Comparison of ENCODE assay signal across 1 worm cellular context in the genomic region with DNA sequence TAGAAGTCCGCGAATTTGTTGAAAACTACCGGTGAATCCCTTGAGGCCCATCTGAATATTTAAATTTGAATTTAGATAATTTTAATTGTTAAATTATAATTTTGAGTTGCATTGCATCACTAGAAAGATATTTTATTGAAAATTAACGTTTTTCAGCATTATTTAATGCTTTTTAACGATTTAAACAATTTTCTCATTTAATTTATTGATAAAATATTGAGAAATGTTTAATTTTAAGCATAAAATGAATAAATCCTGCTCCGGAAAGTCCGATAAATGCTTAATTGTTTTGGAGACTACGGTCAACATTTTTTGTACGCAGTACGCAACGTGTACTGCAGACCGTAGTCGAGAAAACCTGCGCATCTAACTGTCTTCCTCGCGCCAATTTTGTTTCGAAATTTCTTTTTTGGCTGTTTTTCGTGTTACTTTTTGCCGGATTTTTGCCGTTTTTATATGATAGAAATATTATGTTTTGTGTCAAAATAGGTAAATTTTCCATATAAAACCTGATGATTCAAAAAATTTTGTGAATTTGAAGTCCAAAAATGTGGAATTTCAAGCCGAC.
TF ChIP-seq lines count a peak whose summit lies in the region.

Gene Y54G11A.17, minus strand, starts transcription at position 51 of the 568 bp plus-strand sequence.
Gene lin-7, minus strand, starts transcription at position 51 of the 568 bp plus-strand sequence.
Gene elof-1, plus strand, starts transcription at position 383 of the 568 bp plus-strand sequence.

TF ChIP-seq in whole organism, L1 larva, 84 proteins besides CTCF, POLR2A, EP300 and RAD21 (continued from another document):
- TF ChIP-seq nhr-71 (tag; optimal IDR thresholded peaks at IDR 0.05; lab: Kevin White, UChicago) (peak; percentile 90), aly-2 (tag; optimal IDR thresholded peaks at IDR 0.05; lab: Kevin White, UChicago) (peak; percentile 32), ztf-11 (tag; optimal IDR thresholded peaks at IDR 0.05; lab: Kevin White, UChicago) (peak in 1 of 2 experiments; percentile 60), efl-1 (optimal IDR thresholded peaks at IDR 0.05; lab: Kevin White, UChicago) (peak; percentile 91 to 93), efl-1 (GFP tag; optimal IDR thresholded peaks at IDR 0.05 in 1 of 2; lab: Kevin White, UChicago) (peak; percentile 88 to 98), mef-2 (tag; optimal IDR thresholded peaks at IDR 0.05; lab: Kevin White, UChicago) (peak; percentile 42), efl-3 (GFP tag; optimal IDR thresholded peaks at IDR 0.05; lab: Kevin White, UChicago) (no peak), zip-4 (GFP tag; optimal IDR thresholded peaks at IDR 0.05; lab: Kevin White, UChicago) (peak; percentile 61), nhr-76 (tag; optimal IDR thresholded peaks at IDR 0.05; lab: Kevin White, UChicago) (no peak), elt-3 (tag; optimal IDR thresholded peaks at IDR 0.05; lab: Kevin White, UChicago) (peak in 2 of 6 experiments; percentile 69 to 87), xbp-1 (tag; optimal IDR thresholded peaks at IDR 0.05; lab: Kevin White, UChicago) (peak; percentile 85), skn-1 (tag; optimal IDR thresholded peaks at IDR 0.05; lab: Kevin White, UChicago) (peak; percentile 93), fkh-8 (tag; optimal IDR thresholded peaks at IDR 0.05; lab: Kevin White, UChicago) (peak; percentile 92), hpl-2 (GFP tag; optimal IDR thresholded peaks at IDR 0.05; lab: Kevin White, UChicago) (peak; percentile 77), nhr-19 (GFP tag; conservative IDR thresholded peaks at IDR 0.05; lab: Robert Waterston, UW) (peak; percentile 81), zag-1 (tag; optimal IDR thresholded peaks at IDR 0.05; lab: Kevin White, UChicago) (no peak), rnt-1 (tag; optimal IDR thresholded peaks at IDR 0.05; lab: Kevin White, UChicago) (peak; percentile 87), grh-1 (GFP tag; IDR thresholded peaks at IDR 0.05; lab: Robert Waterston, UW) (peak; percentile 54), unc-30 (tag; optimal IDR thresholded peaks at IDR 0.05; lab: Kevin White, UChicago) (no peak), lin-39 (tag; optimal IDR thresholded peaks at IDR 0.05; lab: Kevin White, UChicago) (peak; percentile 49), pax-3 (tag; optimal IDR thresholded peaks at IDR 0.05; lab: Kevin White, UChicago) (peak; percentile 63), Y116A8C.19 (tag; optimal IDR thresholded peaks at IDR 0.05; lab: Kevin White, UChicago; ENCODE audit: borderline replicate concordance) (no peak), ets-5 (GFP tag; IDR thresholded peaks at IDR 0.05; lab: Robert Waterston, UW) (no peak), tlp-1 (tag; optimal IDR thresholded peaks at IDR 0.05; lab: Kevin White, UChicago) (no peak), nhr-237 (tag; optimal IDR thresholded peaks at IDR 0.05; lab: Kevin White, UChicago) (peak; percentile 36), unc-62 (GFP tag; optimal IDR thresholded peaks at IDR 0.05; lab: Kevin White, UChicago) (no peak), lin-13 (GFP tag; optimal IDR thresholded peaks at IDR 0.05; lab: Kevin White, UChicago) (peak; percentile 86), pqm-1 (tag; optimal IDR thresholded peaks at IDR 0.05; lab: Kevin White, UChicago) (peak; percentile 14)
